Worm (Caenorhabditis elegans): ENCODE measurements around the gene C10G8.8.

Gene C10G8.8

ce11 chrV:5284270-5284980 is 43.8 kb downstream of the C10G8.8 start (continued):
- peak; percentile 2 for TF ChIP-seq ets-4 (tag; optimal IDR thresholded peaks at IDR 0.05)
- TF ChIP-seq ceh-6 (GFP tag; optimal IDR thresholded peaks at IDR 0.05), result peak; percentile 18
- peak; percentile 54 for TF ChIP-seq gmeb-2 (tag; optimal IDR thresholded peaks at IDR 0.05)
- peak; percentile 91 for TF ChIP-seq dmd-4 (tag; optimal IDR thresholded peaks at IDR 0.05; ENCODE audit: borderline replicate concordance)
- peak; percentile 45 for TF ChIP-seq ztf-16 (tag; optimal IDR thresholded peaks at IDR 0.05)
- TF ChIP-seq madf-2 (tag; optimal IDR thresholded peaks at IDR 0.05), result peak; percentile 49

DNA sequence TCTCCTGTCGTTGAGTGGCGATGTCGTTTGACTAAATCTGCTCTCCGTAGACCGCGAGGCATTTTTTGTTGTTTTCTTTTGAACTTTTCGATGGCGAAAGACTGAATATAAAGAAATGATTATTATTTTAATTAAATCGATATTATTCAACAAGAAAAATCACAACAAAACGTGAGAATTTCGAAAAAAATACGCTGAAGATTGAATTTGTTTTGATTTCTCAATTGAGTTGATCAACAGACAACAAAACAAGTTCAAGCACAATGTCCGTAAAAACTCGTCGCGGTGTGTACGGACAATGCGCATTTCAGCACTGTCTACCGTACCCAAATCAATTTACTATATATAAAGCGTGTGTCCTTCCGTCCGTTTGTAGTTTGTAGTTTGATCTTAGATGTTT is 50.2 kb downstream of the C10G8.8 start, which contains the start of gene B0238.9:
Gene B0238.9, minus strand, starts transcription at position 101 of the 400 bp plus-strand sequence.
- TF ChIP-seq nhr-11 (tag; optimal IDR thresholded peaks at IDR 0.05) (no peak), ceh-18 (tag; optimal IDR thresholded peaks at IDR 0.05) (no peak), ceh-48 (tag; optimal IDR thresholded peaks at IDR 0.05) (no peak), hlh-30 (tag; optimal IDR thresholded peaks at IDR 0.05; ENCODE audit: insufficient read depth) (no peak), hlh-8 (tag; optimal IDR thresholded peaks at IDR 0.05) (no peak), nhr-232 (tag; optimal IDR thresholded peaks at IDR 0.05) (no peak), ttx-3 (tag; optimal IDR thresholded peaks at IDR 0.05) (no peak), sdc-2 (tag; optimal IDR thresholded peaks at IDR 0.05) (no peak), gmeb-2 (tag; optimal IDR thresholded peaks at IDR 0.05) (no peak), lim-6 (tag; optimal IDR thresholded peaks at IDR 0.05) (no peak), lin-11 (tag; optimal IDR thresholded peaks at IDR 0.05) (no peak), madf-2 (tag; optimal IDR thresholded peaks at IDR 0.05) (no peak)

DNA sequence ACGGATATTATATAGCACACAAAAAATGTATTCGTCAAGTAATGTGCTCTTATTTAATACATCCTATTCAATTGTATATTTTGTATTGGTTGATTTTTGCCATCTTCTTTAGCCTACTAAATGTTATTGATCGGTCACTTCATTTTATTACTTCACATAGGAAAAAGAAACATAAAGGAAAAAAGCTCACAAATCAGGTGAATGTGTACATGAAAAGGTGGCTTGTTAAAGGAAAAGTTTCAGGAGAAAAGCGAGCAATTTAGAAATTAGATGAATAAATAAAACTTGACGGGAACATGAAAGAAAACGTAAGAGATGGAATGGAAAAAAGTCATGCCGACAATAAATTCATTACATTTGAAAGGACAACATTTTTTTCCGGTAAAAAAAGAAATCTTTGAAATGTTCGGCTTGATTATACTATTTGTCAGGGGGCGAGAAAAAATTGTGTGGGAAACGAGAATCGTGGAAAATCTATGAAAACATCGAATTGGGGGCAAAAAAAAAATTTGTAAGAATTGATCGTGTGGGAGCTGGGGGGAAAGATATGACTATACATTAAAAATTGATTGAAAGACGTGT is 52.7 kb downstream of the C10G8.8 start:
- TF ChIP-seq nfya-1 (tag; optimal IDR thresholded peaks at IDR 0.05) (peak; percentile 9), sdc-2 (tag; optimal IDR thresholded peaks at IDR 0.05) (no peak)

ce11 chrV:5274974-5275373 is 53.2 kb downstream of the C10G8.8 start:
- TF ChIP-seq ceh-24 (tag; optimal IDR thresholded peaks at IDR 0.05), result no peak
- TF ChIP-seq tbx-2 (tag; optimal IDR thresholded peaks at IDR 0.05), result peak; percentile 18
- no peak for TF ChIP-seq nfya-1 (tag; optimal IDR thresholded peaks at IDR 0.05)
- peak; percentile 48 for TF ChIP-seq unc-42 (tag; optimal IDR thresholded peaks at IDR 0.05)
- peak; percentile 1 for TF ChIP-seq ceh-34 (tag; optimal IDR thresholded peaks at IDR 0.05)
- no peak for TF ChIP-seq pqm-1 (tag; optimal IDR thresholded peaks at IDR 0.05)
- TF ChIP-seq pha-2 (tag; optimal IDR thresholded peaks at IDR 0.05), result peak; percentile 20
- TF ChIP-seq unc-55 (GFP tag; optimal IDR thresholded peaks at IDR 0.05), result no peak
- no peak for TF ChIP-seq pha-4 (tag; optimal IDR thresholded peaks at IDR 0.05)
- TF ChIP-seq sdc-2 (tag; optimal IDR thresholded peaks at IDR 0.05), result no peak
- TF ChIP-seq ceh-31 (tag; optimal IDR thresholded peaks at IDR 0.05), result no peak
- no peak for TF ChIP-seq ets-4 (tag; optimal IDR thresholded peaks at IDR 0.05)

All from whole organism, late embryonic.